Fruit fly (Drosophila melanogaster): ENCODE data around the gene Gat.

DNA sequence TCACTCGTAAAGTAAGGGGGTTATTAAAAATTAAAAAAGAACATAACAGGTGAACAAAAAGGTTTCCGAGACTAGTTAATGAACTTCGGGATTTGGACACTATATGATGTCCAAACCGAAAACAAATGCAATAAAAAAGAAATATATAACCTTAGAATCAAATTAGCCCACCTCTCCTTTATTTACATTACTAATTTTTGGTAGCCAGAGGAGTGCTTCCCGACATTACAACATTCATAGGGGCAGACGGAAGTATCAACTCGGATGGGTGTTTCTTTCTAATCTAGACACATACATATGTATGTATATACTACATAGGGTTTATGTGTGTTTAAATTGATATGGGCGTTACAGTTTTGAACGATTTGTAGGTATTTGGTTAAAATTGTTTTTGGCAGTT, 32.6 kb downstream of the Gat start:
- TF ChIP-seq CG32121 (GFP tag; IDR thresholded peaks at IDR 0.05) = no peak
- TF ChIP-seq EcR (GFP tag; optimal IDR thresholded peaks at IDR 0.05) = no peak
- no peak for TF ChIP-seq CG10348 (GFP tag; IDR thresholded peaks at IDR 0.05)
- TF ChIP-seq CG17806 (tag; optimal IDR thresholded peaks at IDR 0.05) = no peak
- no peak for TF ChIP-seq gl (tag; optimal IDR thresholded peaks at IDR 0.05)
- TF ChIP-seq CG4496 (GFP tag; IDR thresholded peaks at IDR 0.05) = no peak
- TF ChIP-seq CG15710 (tag; optimal IDR thresholded peaks at IDR 0.05) = no peak
- TF ChIP-seq rn (GFP tag; IDR thresholded peaks at IDR 0.05) = no peak
- no peak for TF ChIP-seq Pif1B (GFP tag; optimal IDR thresholded peaks at IDR 0.05)
- no peak for TF ChIP-seq CG34367 (tag; optimal IDR thresholded peaks at IDR 0.05)
- no peak for TF ChIP-seq Pif1A (GFP tag; optimal IDR thresholded peaks at IDR 0.05)
- no peak for TF ChIP-seq CG8159 (tag; optimal IDR thresholded peaks at IDR 0.05)
- no peak for TF ChIP-seq CG12605 (GFP tag; IDR thresholded peaks at IDR 0.05)

All from whole organism, pupa.